Worm (Caenorhabditis elegans) whole organism, dauer: Measurements from ENCODE around the gene Y39A3A.3.

Experiments used
- unc-62 ChIP-seq: sonication (generic microtip); optimal IDR thresholded peaks from 2 replicates; lab custom pipeline; 2017; ENCODE audit warnings: missing biosample characterization, missing genetic modification reagents, missing genetic modification characterization

The Y39A3A.3 gene

ce11 chrIII:2068248-2068647 lies at the start of gene Y39A3A.3:
Y39A3A.3 (minus strand) TSS chrIII:2068348.
- TF ChIP-seq unc-62 (GFP tag; lab: Kevin White, UChicago): no peak

ce11 chrIII:2117541-2117940 lies 49.4 kb upstream of the Y39A3A.3 start, which contains the start of gene Y48G9A.6:
Y48G9A.6 (plus strand) TSS chrIII:2117841.
- TF ChIP-seq unc-62 (GFP tag; lab: Kevin White, UChicago): no peak

- no peak for TF ChIP-seq unc-62 (GFP tag; lab: Kevin White, UChicago)
Observed at ce11 chrIII:2116797-2117196, 48.6 kb upstream of the Y39A3A.3 start, which contains the start of gene Y48G9A.11. Y48G9A.11 (minus strand) TSS chrIII:2116897.

ce11 chrIII:2115322-2115721 lies 47.2 kb upstream of the Y39A3A.3 start:
- TF ChIP-seq unc-62 (GFP tag; lab: Kevin White, UChicago): no peak

- TF ChIP-seq unc-62 (GFP tag; lab: Kevin White, UChicago): no peak
Observed at ce11 chrIII:2112601-2113176, 44.5 kb upstream of the Y39A3A.3 start.

- TF ChIP-seq unc-62 (GFP tag; lab: Kevin White, UChicago): no peak
Observed at ce11 chrIII:2112009-2112408, 43.9 kb upstream of the Y39A3A.3 start.

ce11 chrIII:2111376-2111775 lies 43.2 kb upstream of the Y39A3A.3 start:
- no peak for TF ChIP-seq unc-62 (GFP tag; lab: Kevin White, UChicago)

ce11 chrIII:2110249-2110648 lies 42.1 kb upstream of the Y39A3A.3 start, which contains the start of gene Y48G9A.7:
Y48G9A.7 (plus strand) TSS chrIII:2110549.
- TF ChIP-seq unc-62 (GFP tag; lab: Kevin White, UChicago): no peak

- TF ChIP-seq unc-62 (GFP tag; lab: Kevin White, UChicago): no peak
Observed at ce11 chrIII:2105935-2106334, 37.8 kb upstream of the Y39A3A.3 start.

ce11 chrIII:2101895-2102345 lies 33.8 kb upstream of the Y39A3A.3 start, which contains the start of gene ppk-2:
ppk-2 (plus strand) TSS chrIII:2102295.
- no peak for TF ChIP-seq unc-62 (GFP tag; lab: Kevin White, UChicago)

- TF ChIP-seq unc-62 (GFP tag; lab: Kevin White, UChicago): no peak
Observed at ce11 chrIII:2101310-2101709, 33.2 kb upstream of the Y39A3A.3 start.

- no peak for TF ChIP-seq unc-62 (GFP tag; lab: Kevin White, UChicago)
Observed at ce11 chrIII:2100842-2101241, 32.7 kb upstream of the Y39A3A.3 start.

- TF ChIP-seq unc-62 (GFP tag; lab: Kevin White, UChicago): no peak
Observed at ce11 chrIII:2099808-2100366, 31.7 kb upstream of the Y39A3A.3 start.

- TF ChIP-seq unc-62 (GFP tag; lab: Kevin White, UChicago): no peak
Observed at ce11 chrIII:2098185-2098584, 30.0 kb upstream of the Y39A3A.3 start.

ce11 chrIII:2092409-2092808 lies 24.3 kb upstream of the Y39A3A.3 start, which contains the start of gene Y48G9A.9:
Y48G9A.9 (plus strand) TSS chrIII:2092709.
- no peak for TF ChIP-seq unc-62 (GFP tag; lab: Kevin White, UChicago)

ce11 chrIII:2091367-2091766 lies 23.2 kb upstream of the Y39A3A.3 start:
- no peak for TF ChIP-seq unc-62 (GFP tag; lab: Kevin White, UChicago)

- no peak for TF ChIP-seq unc-62 (GFP tag; lab: Kevin White, UChicago)
Observed at ce11 chrIII:2090695-2091094, 22.5 kb upstream of the Y39A3A.3 start.
